Worm (Caenorhabditis elegans) whole organism, midembryonic: Measurements from ENCODE around the gene sri-62.

Experiments used
- T22C8.4 ChIP-seq: fragments of 200-800 bp; sonication (Bioruptor generic); IDR thresholded peaks from 2 replicates; pipeline ENCODE4 v1.3.6; 2022; ENCODE audit warnings: missing genetic modification characterization, missing compliant biosample characterization
- cog-1 ChIP-seq: sonication (generic microtip); optimal IDR thresholded peaks from 2 replicates; lab custom pipeline; 2016; ENCODE audit warnings: missing genetic modification characterization, missing compliant biosample characterization
- flt-1 ChIP-seq: fragments of 200-800 bp; sonication (Bioruptor generic); IDR thresholded peaks from 2 replicates; pipeline ENCODE4 v1.3.6; 2022; ENCODE audit warnings: missing genetic modification characterization, missing compliant biosample characterization
- klf-2 ChIP-seq: fragments of 200-800 bp; sonication (Bioruptor generic); conservative IDR thresholded peaks from 2 replicates; pipeline ENCODE4 v1.3.6; 2022; ENCODE audit warnings: missing genetic modification reagents, missing genetic modification characterization, missing compliant biosample characterization
- med-1 ChIP-seq: sonication (generic microtip); optimal IDR thresholded peaks from 2 replicates; lab custom pipeline; 2017; ENCODE audit warnings: missing genetic modification characterization, mild to moderate bottlenecking, missing compliant biosample characterization, antibody characterized with exemption, missing genetic modification reagents; ENCODE audit not compliant: insufficient read depth
- ref-1 ChIP-seq: fragments of 200-800 bp; sonication (Bioruptor generic); conservative IDR thresholded peaks from 2 replicates; pipeline ENCODE4 v1.3.6; 2022; ENCODE audit warnings: missing genetic modification reagents, missing genetic modification characterization, missing compliant biosample characterization
- tab-1 ChIP-seq: fragments of 200-800 bp; sonication (Bioruptor generic); IDR thresholded peaks from 2 replicates; pipeline ENCODE4 v1.3.6; 2022; ENCODE audit warnings: missing genetic modification characterization, missing compliant biosample characterization
- ztf-23 ChIP-seq: fragments of 200-800 bp; sonication (Bioruptor generic); IDR thresholded peaks from 2 replicates; pipeline ENCODE4 v1.3.6; 2022; ENCODE audit warnings: missing genetic modification reagents, missing genetic modification characterization, missing compliant biosample characterization
- ztf-29 ChIP-seq: fragments of 200-800 bp; sonication (Bioruptor generic); IDR thresholded peaks from 2 replicates; pipeline ENCODE4 v1.3.6; 2022; ENCODE audit warnings: missing genetic modification reagents, missing genetic modification characterization, missing compliant biosample characterization

ce11 chrII:2659364-2659763 lies 38.9 kb downstream of the sri-62 start, which contains the start of gene gcy-21:
- TF ChIP-seq flt-1 (GFP tag; lab: Robert Waterston, UW) (no peak), ref-1 (GFP tag; lab: Robert Waterston, UW) (no peak), ztf-29 (GFP tag; lab: Robert Waterston, UW) (no peak), klf-2 (no peak), cog-1 (tag; lab: Kevin White, UChicago) (no peak), ztf-23 (no peak), tab-1 (GFP tag; lab: Robert Waterston, UW) (no peak), med-1 (GFP tag; lab: Kevin White, UChicago) (no peak), T22C8.4 (no peak)
